Fruit fly (Drosophila melanogaster) whole organism, pupa: Measurements from ENCODE around the gene CG4830.

Experiments
- CG13204 ChIP-seq: fragments of 200-800 bp; sonication (Bioruptor generic); optimal IDR thresholded peaks from 2 replicates; lab custom pipeline; 2018; ENCODE audit warnings: missing biosample characterization, mild to moderate bottlenecking, missing genetic modification characterization, moderate library complexity
- CG14655 ChIP-seq: fragments of 200-800 bp; sonication (Bioruptor generic); optimal IDR thresholded peaks from 3 replicates; lab custom pipeline; 2017; ENCODE audit warnings: mild to moderate bottlenecking, missing biosample characterization, missing genetic modification reagents, missing genetic modification characterization
- CG17806 ChIP-seq: fragments of 200-800 bp; sonication (Bioruptor generic); optimal IDR thresholded peaks from 2 replicates; lab custom pipeline; 2018; ENCODE audit warnings: missing biosample characterization, mild to moderate bottlenecking, missing genetic modification characterization, moderate library complexity
- CG8301 ChIP-seq: fragments of 200-800 bp; sonication (Bioruptor generic); optimal IDR thresholded peaks from 2 replicates; lab custom pipeline; 2018; ENCODE audit warnings: missing biosample characterization, mild to moderate bottlenecking, missing genetic modification characterization
- Pif1B ChIP-seq: fragments of 200-800 bp; sonication (Bioruptor generic); optimal IDR thresholded peaks from 3 replicates; lab custom pipeline; 2016; ENCODE audit warnings: missing biosample characterization, missing genetic modification characterization
- Snoo ChIP-seq: fragments of 200-800 bp; sonication (Bioruptor generic); optimal IDR thresholded peaks from 3 replicates; lab custom pipeline; 2017; ENCODE audit warnings: missing biosample characterization, mild to moderate bottlenecking, missing genetic modification characterization, inconsistent platforms

dm6 chr3R:12197641-12198040 is 12.5 kb downstream of the CG4830 start, which contains the start of gene Adk1:
- TF ChIP-seq CG14655 (GFP tag; lab: Kevin White, UChicago) (no peak), Pif1B (GFP tag; lab: Kevin White, UChicago) (no peak), Snoo (tag; lab: Kevin White, UChicago) (no peak), CG8301 (tag; lab: Kevin White, UChicago) (no peak), CG13204 (no peak), CG17806 (tag; lab: Kevin White, UChicago) (no peak)
